Worm (Caenorhabditis elegans): ENCODE data around the gene dis-3.

The dis-3 gene

ce11 chrIV:10128446-10128845 is 31.4 kb downstream of the dis-3 start:
- no peak for TF ChIP-seq C04F5.9 (tag; optimal IDR thresholded peaks at IDR 0.05)
- TF ChIP-seq nhr-28 (tag; optimal IDR thresholded peaks at IDR 0.05), result no peak
- no peak for TF ChIP-seq Y116A8C.19 (tag; optimal IDR thresholded peaks at IDR 0.05; ENCODE audit: borderline replicate concordance)
- no peak for TF ChIP-seq unc-62 (GFP tag; optimal IDR thresholded peaks at IDR 0.05)
- TF ChIP-seq egl-27 (tag; optimal IDR thresholded peaks at IDR 0.05), result no peak
- TF ChIP-seq swsn-7 (tag; optimal IDR thresholded peaks at IDR 0.05), result no peak
- no peak for TF ChIP-seq lin-14 (GFP tag; optimal IDR thresholded peaks at IDR 0.05)
- no peak for TF ChIP-seq lir-3 (tag; optimal IDR thresholded peaks at IDR 0.05; ENCODE audit: poor library complexity)
- no peak for TF ChIP-seq fos-1 (tag; optimal IDR thresholded peaks at IDR 0.05)
- TF ChIP-seq xbp-1 (tag; optimal IDR thresholded peaks at IDR 0.05), result no peak
- TF ChIP-seq ets-5 (GFP tag; IDR thresholded peaks at IDR 0.05), result no peak
- TF ChIP-seq pag-3 (tag; optimal IDR thresholded peaks at IDR 0.05; ENCODE audit: borderline replicate concordance, insufficient read depth), result no peak
- TF ChIP-seq nhr-90 (tag; optimal IDR thresholded peaks at IDR 0.05; ENCODE audit: poor library complexity), result no peak
- TF ChIP-seq nhr-237 (tag; optimal IDR thresholded peaks at IDR 0.05), result no peak
- TF ChIP-seq fkh-10 (GFP tag; optimal IDR thresholded peaks at IDR 0.05), result no peak
- TF ChIP-seq nhr-20 (tag; optimal IDR thresholded peaks at IDR 0.05), result no peak
- no peak for TF ChIP-seq F16B12.6 (tag; optimal IDR thresholded peaks at IDR 0.05)
- no peak for TF ChIP-seq C16A3.4 (tag; optimal IDR thresholded peaks at IDR 0.05)

DNA sequence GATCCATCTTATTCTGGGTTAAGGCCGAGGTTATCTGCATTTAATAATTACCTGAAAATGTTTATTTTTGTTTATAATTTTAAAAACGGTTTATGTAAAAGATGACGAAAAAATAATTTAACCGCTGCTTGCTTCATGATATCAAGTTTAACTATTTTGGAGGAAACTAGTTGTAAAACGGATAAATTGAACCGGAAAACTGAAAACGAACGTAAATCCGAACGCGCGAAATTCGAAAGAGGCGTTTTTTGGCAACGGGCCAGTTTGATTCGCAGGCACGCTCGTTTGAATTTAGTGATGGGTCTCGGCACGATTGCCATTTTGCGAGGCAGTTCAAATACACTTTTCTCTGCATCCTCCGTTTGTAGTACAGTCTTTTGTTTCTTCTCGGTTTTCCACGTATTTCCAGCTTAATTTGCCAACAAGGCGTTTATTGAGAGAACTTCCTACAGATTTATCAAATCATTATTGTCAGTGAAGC is 31.9 kb downstream of the dis-3 start, which contains the start of the genes gtbp-1 and K08F4.3:
Gene gtbp-1 (minus strand): TSS at position 51 of the 481 bp plus-strand sequence.
Gene K08F4.3 (plus strand): TSS at position 352 of the 481 bp plus-strand sequence.
- TF ChIP-seq Y116A8C.19 (tag; optimal IDR thresholded peaks at IDR 0.05; ENCODE audit: borderline replicate concordance), result no peak
- TF ChIP-seq ztf-11 (tag; optimal IDR thresholded peaks at IDR 0.05), result no peak
- TF ChIP-seq unc-86 (tag; optimal IDR thresholded peaks at IDR 0.05), result peak; percentile 24
- no peak for TF ChIP-seq lin-14 (GFP tag; optimal IDR thresholded peaks at IDR 0.05)
- no peak for TF ChIP-seq nhr-12 (tag; optimal IDR thresholded peaks at IDR 0.05)
- no peak for TF ChIP-seq zip-4 (GFP tag; optimal IDR thresholded peaks at IDR 0.05)
- no peak for TF ChIP-seq zag-1 (tag; optimal IDR thresholded peaks at IDR 0.05)
- TF ChIP-seq sptf-1 (tag; optimal IDR thresholded peaks at IDR 0.05), result no peak
- peak; percentile 74 for TF ChIP-seq nhr-47 (tag; optimal IDR thresholded peaks at IDR 0.05)
- no peak for TF ChIP-seq hlh-17 (GFP tag; optimal IDR thresholded peaks at IDR 0.05; ENCODE audit: borderline replicate concordance)
- no peak for TF ChIP-seq egl-27 (tag; optimal IDR thresholded peaks at IDR 0.05)
- no peak for TF ChIP-seq unc-98 (GFP tag; IDR thresholded peaks at IDR 0.05)
- TF ChIP-seq ets-5 (GFP tag; IDR thresholded peaks at IDR 0.05), result no peak
- TF ChIP-seq mef-2 (tag; optimal IDR thresholded peaks at IDR 0.05), result no peak
- no peak for TF ChIP-seq alr-1 (tag; optimal IDR thresholded peaks at IDR 0.05; ENCODE audit: borderline replicate concordance)
- no peak for TF ChIP-seq tlp-1 (tag; optimal IDR thresholded peaks at IDR 0.05)
- TF ChIP-seq fkh-4 (tag; optimal IDR thresholded peaks at IDR 0.05; ENCODE audit: borderline replicate concordance), result no peak
- peak in 1 of 2 experiments; percentile 66 for TF ChIP-seq mdl-1 (tag; optimal IDR thresholded peaks at IDR 0.05)
- TF ChIP-seq aly-2 (tag; optimal IDR thresholded peaks at IDR 0.05), result no peak
- peak; percentile 76 for TF ChIP-seq rnt-1 (tag; optimal IDR thresholded peaks at IDR 0.05)
- peak; percentile 48 for TF ChIP-seq swsn-7 (tag; optimal IDR thresholded peaks at IDR 0.05)
- peak in 2 of 6 experiments; percentile 3 to 47 for TF ChIP-seq elt-3 (tag; optimal IDR thresholded peaks at IDR 0.05)
- TF ChIP-seq nhr-90 (tag; optimal IDR thresholded peaks at IDR 0.05; ENCODE audit: poor library complexity), result peak; percentile 45
- no peak for TF ChIP-seq nhr-237 (tag; optimal IDR thresholded peaks at IDR 0.05)
- TF ChIP-seq unc-62 (GFP tag; optimal IDR thresholded peaks at IDR 0.05), result no peak
- TF ChIP-seq fos-1 (tag; optimal IDR thresholded peaks at IDR 0.05), result peak; percentile 47
- peak; percentile 23 for TF ChIP-seq vab-15 (tag; optimal IDR thresholded peaks at IDR 0.05)
- TF ChIP-seq nhr-76 (tag; optimal IDR thresholded peaks at IDR 0.05), result no peak
- peak; percentile 68 for TF ChIP-seq lin-13 (GFP tag; optimal IDR thresholded peaks at IDR 0.05)
- TF ChIP-seq ceh-8 (GFP tag; optimal IDR thresholded peaks at IDR 0.05), result no peak
- TF ChIP-seq blmp-1 (tag; optimal IDR thresholded peaks at IDR 0.05), result peak; percentile 53
- peak; percentile 79 to 95 for TF ChIP-seq lsy-2 (tag; optimal IDR thresholded peaks at IDR 0.05)
- TF ChIP-seq irx-1 (tag; optimal IDR thresholded peaks at IDR 0.05), result peak; percentile 10
- TF ChIP-seq nhr-28 (tag; optimal IDR thresholded peaks at IDR 0.05), result no peak
- TF ChIP-seq mab-9 (GFP tag; IDR thresholded peaks at IDR 0.05), result no peak
- TF ChIP-seq C34B4.2 (tag; optimal IDR thresholded peaks at IDR 0.05), result no peak
- TF ChIP-seq sox-4 (tag; optimal IDR thresholded peaks at IDR 0.05), result no peak
- TF ChIP-seq elt-2 (tag; optimal IDR thresholded peaks at IDR 0.05), result no peak
- TF ChIP-seq isw-1 (GFP tag; IDR thresholded peaks at IDR 0.05), result peak; percentile 64
- no peak for TF ChIP-seq pag-3 (tag; optimal IDR thresholded peaks at IDR 0.05; ENCODE audit: borderline replicate concordance, insufficient read depth)
- peak; percentile 61 for TF ChIP-seq nhr-19 (GFP tag; conservative IDR thresholded peaks at IDR 0.05)
- peak; percentile 75 for TF ChIP-seq C16A3.4 (tag; optimal IDR thresholded peaks at IDR 0.05)
